Worm (Caenorhabditis elegans) whole organism, mixed stage, embryonic: ENCODE measurements around the gene F11G11.15.
"Not testable (repeated sequence)": the region's sequence is repeated elsewhere in the genome, so short reads cannot be mapped to it uniquely, and the experiment has no call there.

Source experiments
- bed-3 ChIP-seq: fragments of 200-800 bp; sonication (Bioruptor generic); optimal IDR thresholded peaks from 3 replicates; lab custom pipeline; 2018; ENCODE audit warnings: mild to moderate bottlenecking, missing genetic modification characterization, moderate library complexity, missing compliant biosample characterization
- ceh-39 ChIP-seq: fragments of 150-350 bp; optimal IDR thresholded peaks from 2 replicates; lab custom pipeline; 2014; ENCODE audit warnings: missing biosample characterization, missing genetic modification characterization
- drap-1 ChIP-seq: fragments of 200-800 bp; sonication (Bioruptor generic); optimal IDR thresholded peaks from 3 replicates; lab custom pipeline; 2018; ENCODE audit warnings: mild to moderate bottlenecking, missing genetic modification characterization, missing compliant biosample characterization
- elt-3 ChIP-seq: fragments of 150-350 bp; optimal IDR thresholded peaks from 2 replicates; lab custom pipeline; 2014; ENCODE audit warnings: missing biosample characterization, missing genetic modification characterization
- flh-1 ChIP-seq: fragments of 200-800 bp; sonication (Bioruptor generic); optimal IDR thresholded peaks from 2 replicates; lab custom pipeline; 2018; ENCODE audit warnings: mild to moderate bottlenecking, missing genetic modification characterization, moderate library complexity, missing compliant biosample characterization
- lin-32 ChIP-seq: fragments of 200-800 bp; sonication (Bioruptor generic); optimal IDR thresholded peaks from 2 replicates; lab custom pipeline; 2018; ENCODE audit warnings: mild to moderate bottlenecking, missing genetic modification characterization, missing compliant biosample characterization
- nhr-12 ChIP-seq: fragments of 150-350 bp; optimal IDR thresholded peaks from 2 replicates; lab custom pipeline; 2014; ENCODE audit warnings: missing biosample characterization, missing genetic modification characterization
- nhr-2 ChIP-seq: fragments of 150-350 bp; optimal IDR thresholded peaks from 2 replicates; lab custom pipeline; 2014; ENCODE audit warnings: missing biosample characterization, missing genetic modification characterization
- nhr-28 ChIP-seq: fragments of 150-350 bp; optimal IDR thresholded peaks from 2 replicates; lab custom pipeline; 2014; ENCODE audit warnings: missing biosample characterization, missing genetic modification characterization
- nhr-76 ChIP-seq: sonication (generic microtip); optimal IDR thresholded peaks from 2 replicates; lab custom pipeline; 2017; ENCODE audit warnings: missing biosample characterization, missing genetic modification characterization
- pha-4 ChIP-seq: fragments of 150-350 bp; optimal IDR thresholded peaks from 2 replicates; lab custom pipeline; 2018; ENCODE audit warnings: missing biosample characterization, missing genetic modification reagents, missing genetic modification characterization
- unc-120 ChIP-seq: sonication (generic microtip); optimal IDR thresholded peaks from 2 replicates; lab custom pipeline; 2017; ENCODE audit warnings: missing genetic modification characterization, missing compliant biosample characterization; ENCODE audit not compliant: poor library complexity, severe bottlenecking
- unc-39 ChIP-seq: fragments of 150-350 bp; optimal IDR thresholded peaks from 2 replicates; lab custom pipeline; 2014; ENCODE audit warnings: missing biosample characterization, missing genetic modification characterization
- unc-62 ChIP-seq: fragments of 150-350 bp; optimal IDR thresholded peaks from 2 replicates; lab custom pipeline; 2014; ENCODE audit warnings: missing biosample characterization, missing genetic modification reagents, missing genetic modification characterization
- zip-8 ChIP-seq: fragments of 150-350 bp; optimal IDR thresholded peaks from 2 replicates; lab custom pipeline; 2014; ENCODE audit warnings: missing biosample characterization, missing genetic modification characterization

Gene F11G11.15

DNA sequence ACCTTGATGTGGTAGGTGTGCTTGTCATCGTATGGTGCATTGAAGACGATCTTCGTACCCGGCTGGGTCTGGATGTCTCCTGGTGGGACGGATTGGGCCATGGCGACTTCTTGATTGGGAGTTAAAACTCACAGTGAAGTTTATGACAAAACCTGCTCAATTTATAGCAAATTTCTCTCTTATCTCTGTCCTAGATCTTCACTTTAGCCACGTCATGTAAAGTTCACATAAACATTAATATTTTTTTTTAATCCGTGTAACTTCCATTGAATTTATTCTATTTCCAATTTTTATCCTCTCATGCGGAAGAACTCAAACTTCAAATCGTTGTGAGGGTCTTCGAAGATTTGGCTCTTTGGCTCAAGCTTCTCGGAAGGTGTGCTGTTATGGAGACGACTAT is 41.8 kb downstream of the F11G11.15 start, which contains the start of gene msp-31:
msp-31 (minus strand) TSS at position 101 of the 400 bp plus-strand sequence.
- TF ChIP-seq zip-8 (tag; lab: Kevin White, UChicago); nhr-28 (tag; lab: Kevin White, UChicago); drap-1 (GFP tag; lab: Kevin White, UChicago): not testable (repeated sequence)

DNA sequence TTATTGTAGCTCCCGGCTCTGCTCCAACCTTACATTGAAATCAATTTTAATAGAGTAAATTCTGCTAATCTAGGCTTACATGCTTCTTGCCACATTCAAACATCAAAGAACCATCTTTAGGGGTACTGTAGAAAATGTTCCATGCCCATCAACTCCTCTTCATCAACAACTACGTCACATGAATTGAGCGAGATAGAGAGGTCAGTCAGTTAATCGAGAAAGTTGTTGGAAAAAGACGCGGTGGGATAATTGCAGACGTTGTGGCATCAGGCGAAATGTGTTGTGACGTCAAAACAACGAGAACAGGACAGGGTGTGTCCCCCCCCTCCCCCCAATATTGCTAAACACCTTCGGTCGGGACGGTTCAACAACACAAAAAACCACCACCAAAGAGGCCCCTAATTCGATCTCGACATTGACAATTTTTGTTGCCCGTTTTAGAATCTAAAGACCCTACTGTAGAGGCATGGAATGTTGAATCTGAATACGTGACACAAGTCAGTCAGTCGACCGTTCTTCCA is 43.9 kb downstream of the F11G11.15 start:
- TF ChIP-seq unc-120 (tag; lab: Kevin White, UChicago) (no peak), ceh-39 (no peak), lin-32 (GFP tag; lab: Kevin White, UChicago) (no peak), unc-62 (GFP tag; lab: Kevin White, UChicago) (no peak), drap-1 (GFP tag; lab: Kevin White, UChicago) (no peak), nhr-2 (tag; lab: Kevin White, UChicago) (peak; percentile 64), nhr-76 (tag; lab: Kevin White, UChicago) (no peak)

DNA sequence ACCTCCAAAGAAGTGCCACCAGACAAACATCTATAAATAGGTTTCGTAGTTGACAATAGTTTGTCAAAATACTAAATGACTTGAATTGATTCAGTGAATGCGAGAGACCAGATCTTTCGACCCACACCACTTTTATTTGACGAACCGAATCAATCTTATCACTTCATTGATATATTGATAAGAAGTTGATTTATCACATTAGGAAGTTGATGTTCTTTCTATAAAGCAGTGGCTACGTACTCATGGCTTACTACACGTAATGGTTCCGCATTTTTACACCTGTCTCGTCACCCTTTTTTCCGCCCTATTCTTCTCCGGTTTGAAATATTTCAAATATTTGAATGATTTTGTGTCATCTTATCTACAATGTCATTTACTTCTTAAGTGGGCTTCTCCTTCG is 46.0 kb downstream of the F11G11.15 start:
- TF ChIP-seq flh-1 (GFP tag; lab: Kevin White, UChicago) (no peak), elt-3 (tag; lab: Kevin White, UChicago) (no peak), drap-1 (GFP tag; lab: Kevin White, UChicago) (no peak), unc-62 (GFP tag; lab: Kevin White, UChicago) (no peak), nhr-76 (tag; lab: Kevin White, UChicago) (no peak), zip-8 (tag; lab: Kevin White, UChicago) (no peak), unc-39 (tag; lab: Kevin White, UChicago) (no peak), nhr-12 (tag; lab: Kevin White, UChicago) (no peak), pha-4 (no peak), bed-3 (GFP tag; lab: Kevin White, UChicago) (no peak)
- TF ChIP-seq, all 35 proteins: peak for 0
